Worm (Caenorhabditis elegans) whole organism, L1 larva: ENCODE measurements around the gene rcs-1.

ENCODE experiments used
- C16A3.4 ChIP-seq: fragments of 150-350 bp; optimal IDR thresholded peaks from 2 replicates; lab custom pipeline; 2014; ENCODE audit warnings: missing biosample characterization, missing genetic modification characterization
- F16B12.6 ChIP-seq: fragments of 150-350 bp; optimal IDR thresholded peaks from 2 replicates; lab custom pipeline; 2014; ENCODE audit warnings: missing biosample characterization, missing genetic modification characterization
- alr-1 ChIP-seq: fragments of 200-800 bp; sonication (Bioruptor generic); optimal IDR thresholded peaks from 2 replicates; lab custom pipeline; 2018; ENCODE audit warnings: borderline replicate concordance, mild to moderate bottlenecking, missing genetic modification characterization, missing compliant biosample characterization
- blmp-1 ChIP-seq: fragments of 150-350 bp; optimal IDR thresholded peaks from 2 replicates; lab custom pipeline; 2014; ENCODE audit warnings: missing biosample characterization, missing genetic modification characterization
- ceh-63 ChIP-seq: fragments of 200-800 bp; sonication (Bioruptor generic); optimal IDR thresholded peaks from 2 replicates; lab custom pipeline; 2018; ENCODE audit warnings: mild to moderate bottlenecking, missing genetic modification characterization, missing compliant biosample characterization
- ceh-8 ChIP-seq: fragments of 200-800 bp; sonication (Bioruptor generic); optimal IDR thresholded peaks from 2 replicates; lab custom pipeline; 2018; ENCODE audit warnings: mild to moderate bottlenecking, missing genetic modification characterization, moderate library complexity, missing compliant biosample characterization
- ceh-82 ChIP-seq, 3 experiments: fragments of 150-350 bp in 1 of 3; sonication (generic microtip) in 2 of 3; optimal IDR thresholded peaks; 2 replicates each; lab custom pipeline; 2014 to 2017; ENCODE audit warnings: missing biosample characterization in 3 of 3, missing genetic modification characterization in 3 of 3
- dpl-1 ChIP-seq, 3 experiments: fragments of 150-350 bp in 2 of 3; sonication (generic microtip) in 1 of 3; optimal IDR thresholded peaks; 2 replicates each; lab custom pipeline; 2014 to 2017; ENCODE audit warnings: missing biosample characterization in 3 of 3, missing genetic modification characterization in 3 of 3, missing genetic modification reagents in 3 of 3
- dsc-1 ChIP-seq: sonication (generic microtip); optimal IDR thresholded peaks from 2 replicates; lab custom pipeline; 2016; ENCODE audit warnings: mild to moderate bottlenecking, missing genetic modification characterization, missing compliant biosample characterization
- efl-1 ChIP-seq, 4 experiments: fragments of 150-350 bp; optimal IDR thresholded peaks in 3 of 4; peaks in 1 of 4; 1 replicate in 1 of 4; 2 replicates in 3 of 4; lab custom pipeline; 2014; ENCODE audit warnings: missing biosample characterization in 2 of 4, missing genetic modification characterization in 2 of 4, missing genetic modification reagents in 2 of 4
- egl-13 ChIP-seq: sonication (generic microtip); optimal IDR thresholded peaks from 2 replicates; lab custom pipeline; 2016; ENCODE audit warnings: missing genotype, missing genetic modification reagents, missing genetic modification characterization, missing compliant biosample characterization
- elt-3 ChIP-seq, 6 experiments: fragments of 150-350 bp in 1 of 6; sonication (generic microtip); optimal IDR thresholded peaks; 2 replicates each; lab custom pipeline; 2017 to 2018; ENCODE audit warnings: missing biosample characterization in 6 of 6, missing genetic modification characterization in 6 of 6, inconsistent platforms in 1 of 6
- fos-1 ChIP-seq: fragments of 150-350 bp; optimal IDR thresholded peaks from 2 replicates; lab custom pipeline; 2014; ENCODE audit warnings: missing biosample characterization, missing genetic modification characterization
- grh-1 ChIP-seq: fragments of 200-800 bp; sonication (Bioruptor generic); IDR thresholded peaks from 2 replicates; pipeline ENCODE4 v1.3.6; 2022; ENCODE audit warnings: missing genetic modification reagents, missing genetic modification characterization, missing compliant biosample characterization
- hpl-2 ChIP-seq: fragments of 150-350 bp; optimal IDR thresholded peaks from 2 replicates; lab custom pipeline; 2014; ENCODE audit warnings: missing biosample characterization, missing genetic modification reagents, missing genetic modification characterization
- irx-1 ChIP-seq: sonication (generic microtip); optimal IDR thresholded peaks from 2 replicates; lab custom pipeline; 2016; ENCODE audit warnings: missing genetic modification characterization, missing compliant biosample characterization
- lin-13 ChIP-seq: fragments of 150-350 bp; optimal IDR thresholded peaks from 2 replicates; lab custom pipeline; 2014; ENCODE audit warnings: missing biosample characterization, missing genetic modification reagents, missing genetic modification characterization
- lin-14 ChIP-seq: fragments of 200-800 bp; sonication (Bioruptor generic); optimal IDR thresholded peaks from 2 replicates; lab custom pipeline; 2018; ENCODE audit warnings: mild to moderate bottlenecking, missing genetic modification characterization, moderate library complexity, missing compliant biosample characterization
- lin-15B ChIP-seq: fragments of 150-350 bp; sonication (generic microtip); optimal IDR thresholded peaks from 3 replicates; lab custom pipeline; 2014; ENCODE audit warnings: missing biosample characterization, missing genetic modification characterization
- lin-35 ChIP-seq, 2 experiments: fragments of 150-350 bp; optimal IDR thresholded peaks; 2 replicates each; lab custom pipeline; 2014; ENCODE audit warnings: missing biosample characterization in 2 of 2, missing genetic modification characterization in 2 of 2, missing genetic modification reagents in 2 of 2
- lsy-2 ChIP-seq, 2 experiments: fragments of 150-350 bp; optimal IDR thresholded peaks; 2 replicates each; lab custom pipeline; 2014; ENCODE audit warnings: missing biosample characterization in 2 of 2, missing genetic modification characterization in 2 of 2
- mab-9 ChIP-seq: fragments of 200-800 bp; sonication (Bioruptor generic); IDR thresholded peaks from 2 replicates; pipeline ENCODE4 v1.3.6; 2022; ENCODE audit warnings: missing genetic modification reagents, missing genetic modification characterization, missing compliant biosample characterization
- mdl-1 ChIP-seq, 2 experiments: fragments of 150-350 bp; optimal IDR thresholded peaks; 2 replicates each; lab custom pipeline; 2014 to 2017; ENCODE audit warnings: missing biosample characterization in 2 of 2, missing genetic modification characterization in 2 of 2, inconsistent platforms in 1 of 2
- mef-2 ChIP-seq: fragments of 150-350 bp; optimal IDR thresholded peaks from 2 replicates; lab custom pipeline; 2014; ENCODE audit warnings: missing biosample characterization, missing genetic modification characterization
- nhr-11 ChIP-seq: fragments of 150-350 bp; optimal IDR thresholded peaks from 2 replicates; lab custom pipeline; 2014; ENCODE audit warnings: missing biosample characterization, missing genetic modification characterization
- nhr-12 ChIP-seq: sonication (generic microtip); optimal IDR thresholded peaks from 2 replicates; lab custom pipeline; 2017; ENCODE audit warnings: missing biosample characterization, missing genetic modification characterization
- nhr-20 ChIP-seq: sonication (generic microtip); optimal IDR thresholded peaks from 2 replicates; lab custom pipeline; 2016; ENCODE audit warnings: mild to moderate bottlenecking, missing genetic modification characterization, missing compliant biosample characterization
- nhr-47 ChIP-seq: sonication (generic microtip); optimal IDR thresholded peaks from 2 replicates; lab custom pipeline; 2016; ENCODE audit warnings: mild to moderate bottlenecking, missing genetic modification characterization, moderate library complexity, missing compliant biosample characterization
- nhr-71 ChIP-seq: sonication (generic microtip); optimal IDR thresholded peaks from 2 replicates; lab custom pipeline; 2016; ENCODE audit warnings: mild to moderate bottlenecking, missing genetic modification characterization, moderate library complexity, missing compliant biosample characterization
- nhr-85 ChIP-seq: sonication (generic microtip); peaks from one replicate; lab custom pipeline; 2016; ENCODE audit warnings: missing genetic modification characterization, inconsistent platforms, missing compliant biosample characterization
- pqm-1 ChIP-seq: sonication (generic microtip); optimal IDR thresholded peaks from 3 replicates; lab custom pipeline; 2017; ENCODE audit warnings: missing biosample characterization, missing genetic modification characterization
- rnt-1 ChIP-seq: sonication (generic microtip); optimal IDR thresholded peaks from 2 replicates; lab custom pipeline; 2016; ENCODE audit warnings: mild to moderate bottlenecking, missing genetic modification characterization, moderate library complexity, missing compliant biosample characterization
- skn-1 ChIP-seq: fragments of 150-350 bp; optimal IDR thresholded peaks from 2 replicates; lab custom pipeline; 2014; ENCODE audit warnings: missing biosample characterization, missing genetic modification characterization
- snpc-4 ChIP-seq: fragments of 150-350 bp; optimal IDR thresholded peaks from 2 replicates; lab custom pipeline; 2014; ENCODE audit warnings: missing biosample characterization, missing genetic modification characterization
- snu-23 ChIP-seq: sonication (generic microtip); optimal IDR thresholded peaks from 2 replicates; lab custom pipeline; 2016; ENCODE audit warnings: missing genetic modification characterization, missing compliant biosample characterization
- sox-4 ChIP-seq: sonication (generic microtip); optimal IDR thresholded peaks from 2 replicates; lab custom pipeline; 2016; ENCODE audit warnings: missing genetic modification characterization, missing compliant biosample characterization
- tbx-2 ChIP-seq: sonication (generic microtip); optimal IDR thresholded peaks from 2 replicates; lab custom pipeline; 2016; ENCODE audit warnings: missing genetic modification characterization, missing compliant biosample characterization
- xbp-1 ChIP-seq: sonication (generic microtip); optimal IDR thresholded peaks from 2 replicates; lab custom pipeline; 2016; ENCODE audit warnings: missing genetic modification characterization, missing compliant biosample characterization
- ztf-4 ChIP-seq: fragments of 150-350 bp; optimal IDR thresholded peaks from 2 replicates; lab custom pipeline; 2014; ENCODE audit warnings: missing biosample characterization, missing genetic modification characterization

rcs-1 gene

ce11 chrX:8791821-8792220, 36.5 kb downstream of the rcs-1 start, which contains the start of gene chup-1:
TSS of gene chup-1 (plus strand) at chrX:8792160.
- peak; percentile 44 for TF ChIP-seq rnt-1 (tag; lab: Kevin White, UChicago)
- TF ChIP-seq C16A3.4 (tag; lab: Kevin White, UChicago) = peak; percentile 49
- no peak for TF ChIP-seq alr-1 (tag; lab: Kevin White, UChicago)
- no peak for TF ChIP-seq pqm-1 (tag; lab: Kevin White, UChicago)
- TF ChIP-seq nhr-11 (tag; lab: Kevin White, UChicago) = no peak
- peak; percentile 31 for TF ChIP-seq nhr-20 (tag; lab: Kevin White, UChicago)
- TF ChIP-seq ceh-82 (tag; optimal IDR thresholded peaks at IDR 0.05; lab: Kevin White, UChicago) = peak in 1 of 3 experiments; percentile 30
- no peak for TF ChIP-seq ceh-8 (GFP tag; lab: Kevin White, UChicago)
- peak; percentile 73 for TF ChIP-seq blmp-1 (tag; lab: Kevin White, UChicago)
- TF ChIP-seq skn-1 = peak; percentile 28
- peak; percentile 18 for TF ChIP-seq xbp-1
- TF ChIP-seq lsy-2 (tag; optimal IDR thresholded peaks at IDR 0.05; lab: Kevin White, UChicago) = peak; percentile 13 to 55
- peak; percentile 64 for TF ChIP-seq lin-14 (GFP tag; lab: Kevin White, UChicago)
- TF ChIP-seq lin-15B (tag; lab: Kevin White, UChicago) = peak; percentile 25
- no peak for TF ChIP-seq ztf-4 (tag; lab: Kevin White, UChicago)
- no peak for TF ChIP-seq grh-1
- no peak for TF ChIP-seq mef-2 (tag; lab: Kevin White, UChicago)
- peak; percentile 37 for TF ChIP-seq nhr-85 (tag; lab: Kevin White, UChicago)
- no peak for TF ChIP-seq mab-9
- TF ChIP-seq hpl-2 = no peak
- TF ChIP-seq tbx-2 (tag; lab: Kevin White, UChicago) = no peak
- TF ChIP-seq dpl-1 (GFP tag; optimal IDR thresholded peaks at IDR 0.05; lab: Kevin White, UChicago) = peak in 1 of 3 experiments; percentile 48
- TF ChIP-seq ceh-63 (GFP tag; lab: Kevin White, UChicago) = no peak
- peak; percentile 34 for TF ChIP-seq nhr-71 (tag; lab: Kevin White, UChicago)
- no peak for TF ChIP-seq nhr-12 (tag; lab: Kevin White, UChicago)
- peak in 1 of 2 experiments; percentile 74 for TF ChIP-seq lin-35 (GFP tag; optimal IDR thresholded peaks at IDR 0.05; lab: Kevin White, UChicago)
- TF ChIP-seq snu-23 = peak; percentile 52
- no peak for TF ChIP-seq fos-1 (tag; lab: Kevin White, UChicago)
- TF ChIP-seq egl-13 (tag; lab: Kevin White, UChicago) = no peak
- no peak for TF ChIP-seq snpc-4
- TF ChIP-seq dsc-1 (tag; lab: Kevin White, UChicago) = no peak
- peak; percentile 18 to 35 for TF ChIP-seq efl-1 (optimal IDR thresholded peaks at IDR 0.05; lab: Kevin White, UChicago)
- peak in 1 of 2 experiments; percentile 83 for TF ChIP-seq efl-1 (GFP tag; optimal IDR thresholded peaks at IDR 0.05 in 1 of 2; lab: Kevin White, UChicago)
- peak in 1 of 2 experiments; percentile 37 for TF ChIP-seq mdl-1 (tag; optimal IDR thresholded peaks at IDR 0.05; lab: Kevin White, UChicago)
- peak; percentile 29 for TF ChIP-seq nhr-47 (tag; lab: Kevin White, UChicago)
- peak in 1 of 6 experiments; percentile 30 for TF ChIP-seq elt-3 (tag; optimal IDR thresholded peaks at IDR 0.05; lab: Kevin White, UChicago)

- TF ChIP-seq irx-1 (tag; lab: Kevin White, UChicago) (no peak), fos-1 (tag; lab: Kevin White, UChicago) (no peak), lin-13 (GFP tag; lab: Kevin White, UChicago) (no peak), mef-2 (tag; lab: Kevin White, UChicago) (no peak), F16B12.6 (tag; lab: Kevin White, UChicago) (no peak), elt-3 (tag; optimal IDR thresholded peaks at IDR 0.05; lab: Kevin White, UChicago) (no peak), skn-1 (no peak), ceh-82 (tag; optimal IDR thresholded peaks at IDR 0.05; lab: Kevin White, UChicago) (no peak), sox-4 (tag; lab: Kevin White, UChicago) (no peak), lin-15B (tag; lab: Kevin White, UChicago) (no peak), pqm-1 (tag; lab: Kevin White, UChicago) (no peak)
Observed at ce11 chrX:8790093-8790492, 38.2 kb downstream of the rcs-1 start.
